Fruit fly (Drosophila melanogaster) whole organism: Measurements from ENCODE around the gene Fer3HCH.

Experiments
- CG8478 ChIP-seq: fragments of >200 bp; optimal IDR thresholded peaks from 2 replicates; lab custom pipeline; 2018; ENCODE audit warnings: inconsistent platforms
- Dll ChIP-seq: fragments of >200 bp; optimal IDR thresholded peaks from 2 replicates; lab custom pipeline; 2017
- EcR ChIP-seq, 2 experiments: fragments of >200 bp; optimal IDR thresholded peaks; 2 replicates each; lab custom pipeline; 2017; ENCODE audit warnings: missing biosample characterization in 2 of 2, missing genetic modification characterization in 2 of 2, missing genetic modification reagents in 2 of 2
- pan ChIP-seq: fragments of >200 bp; optimal IDR thresholded peaks from 2 replicates; lab custom pipeline; 2017
- psq ChIP-seq: fragments of >200 bp; optimal IDR thresholded peaks from 2 replicates; lab custom pipeline; 2017
- usp ChIP-seq: fragments of >200 bp; optimal IDR thresholded peaks from 2 replicates; lab custom pipeline; 2017; ENCODE audit warnings: missing biosample characterization, missing genetic modification characterization, mixed read lengths

dm6 chrX:13128750-13129152, 20.8 kb upstream of the Fer3HCH start, which contains the start of the genes CG32638, CG15717 and MFS10:
- TF ChIP-seq CG8478 (lab: Kevin White, UChicago) (no peak), EcR (GFP tag; optimal IDR thresholded peaks at IDR 0.05; lab: Kevin White, UChicago) (no peak), psq (lab: Kevin White, UChicago) (no peak), pan (no peak), usp (GFP tag; lab: Kevin White, UChicago) (no peak), Dll (lab: Kevin White, UChicago) (no peak)
